Worm (Caenorhabditis elegans): ENCODE results near the gene F48C5.2.

Gene F48C5.2

ce11 chrX:11472953-11473671 is 19.0 kb upstream of the F48C5.2 start (continued):
- TF ChIP-seq elt-4 (tag; optimal IDR thresholded peaks at IDR 0.05) = peak; percentile 78
- peak; percentile 71 for TF ChIP-seq nfya-1 (tag; optimal IDR thresholded peaks at IDR 0.05)
- no peak for TF ChIP-seq pat-9 (tag; optimal IDR thresholded peaks at IDR 0.05)
- TF ChIP-seq ceh-34 (tag; optimal IDR thresholded peaks at IDR 0.05) = peak; percentile 45
- TF ChIP-seq ceh-19 (GFP tag; optimal IDR thresholded peaks at IDR 0.05) = peak; percentile 79
- TF ChIP-seq tbx-2 (tag; optimal IDR thresholded peaks at IDR 0.05) = peak; percentile 65
- TF ChIP-seq ceh-6 (GFP tag; optimal IDR thresholded peaks at IDR 0.05) = no peak
- TF ChIP-seq hlh-8 (tag; optimal IDR thresholded peaks at IDR 0.05) = no peak
- TF ChIP-seq sdc-2 (tag; optimal IDR thresholded peaks at IDR 0.05) = no peak
- TF ChIP-seq madf-2 (tag; optimal IDR thresholded peaks at IDR 0.05) = no peak
- TF ChIP-seq hlh-15 (tag; optimal IDR thresholded peaks at IDR 0.05) = no peak
- TF ChIP-seq npax-4 (tag; optimal IDR thresholded peaks at IDR 0.05) = no peak
- no peak for TF ChIP-seq unc-86 (tag; optimal IDR thresholded peaks at IDR 0.05)
- TF ChIP-seq ahr-1 (tag; optimal IDR thresholded peaks at IDR 0.05) = no peak
- no peak for TF ChIP-seq fkh-6 (tag; optimal IDR thresholded peaks at IDR 0.05)
- no peak for TF ChIP-seq lim-6 (tag; optimal IDR thresholded peaks at IDR 0.05)
- no peak for TF ChIP-seq sox-4 (tag; optimal IDR thresholded peaks at IDR 0.05)
- no peak for TF ChIP-seq pha-2 (tag; optimal IDR thresholded peaks at IDR 0.05)
- TF ChIP-seq ceh-9 (tag; optimal IDR thresholded peaks at IDR 0.05) = no peak
- no peak for TF ChIP-seq ztf-16 (tag; optimal IDR thresholded peaks at IDR 0.05)
- TF ChIP-seq ceh-48 (tag; optimal IDR thresholded peaks at IDR 0.05) = no peak
- peak; percentile 20 for TF ChIP-seq hlh-6 (tag; optimal IDR thresholded peaks at IDR 0.05)
- TF ChIP-seq odd-2 (tag; optimal IDR thresholded peaks at IDR 0.05) = no peak
- TF ChIP-seq C08G9.2 (tag; optimal IDR thresholded peaks at IDR 0.05) = peak; percentile 22

ce11 chrX:11472407-11472806 is 18.3 kb upstream of the F48C5.2 start:
- TF ChIP-seq fkh-6 (tag; optimal IDR thresholded peaks at IDR 0.05) (no peak), sdc-2 (tag; optimal IDR thresholded peaks at IDR 0.05) (peak; percentile 91)

DNA sequence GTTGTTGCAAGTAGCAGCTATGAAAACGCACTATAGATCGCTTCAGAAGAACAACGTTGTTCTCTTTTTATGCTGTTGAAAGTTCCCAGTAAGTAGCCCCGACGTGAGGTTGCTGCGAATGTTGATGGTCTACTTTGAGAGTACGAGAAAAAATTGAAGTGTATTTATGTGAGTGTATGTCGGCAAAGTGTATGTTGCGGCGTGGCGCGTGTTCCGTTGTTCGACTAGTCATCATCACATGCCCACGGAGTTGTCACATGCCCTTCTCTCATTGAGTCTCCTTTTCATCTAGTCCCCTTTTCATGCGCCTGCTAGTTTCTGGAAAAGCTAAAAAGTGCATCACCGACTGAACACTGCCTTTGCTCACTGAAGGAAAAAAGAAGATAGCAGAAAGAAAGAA is 17.8 kb upstream of the F48C5.2 start:
- TF ChIP-seq hlh-30 (tag; optimal IDR thresholded peaks at IDR 0.05; ENCODE audit: insufficient read depth) (peak; percentile 64), syd-9 (tag; optimal IDR thresholded peaks at IDR 0.05) (no peak)

- no peak for TF ChIP-seq ets-4 (tag; optimal IDR thresholded peaks at IDR 0.05)
- no peak for TF ChIP-seq sox-2 (GFP tag; IDR thresholded peaks at IDR 0.05)
- TF ChIP-seq tbx-7 (tag; optimal IDR thresholded peaks at IDR 0.05) = no peak
- TF ChIP-seq ttx-3 (tag; optimal IDR thresholded peaks at IDR 0.05) = no peak
- TF ChIP-seq hlh-6 (tag; optimal IDR thresholded peaks at IDR 0.05) = no peak
- TF ChIP-seq nhr-232 (tag; optimal IDR thresholded peaks at IDR 0.05) = no peak
- no peak for TF ChIP-seq ztf-16 (tag; optimal IDR thresholded peaks at IDR 0.05)
- TF ChIP-seq hlh-8 (tag; optimal IDR thresholded peaks at IDR 0.05) = no peak
- TF ChIP-seq ceh-30 (tag; optimal IDR thresholded peaks at IDR 0.05) = no peak
- TF ChIP-seq hlh-15 (tag; optimal IDR thresholded peaks at IDR 0.05) = no peak
These were observed 17.3 kb upstream of the F48C5.2 start for ce11 chrX:11471409-11471808.

DNA sequence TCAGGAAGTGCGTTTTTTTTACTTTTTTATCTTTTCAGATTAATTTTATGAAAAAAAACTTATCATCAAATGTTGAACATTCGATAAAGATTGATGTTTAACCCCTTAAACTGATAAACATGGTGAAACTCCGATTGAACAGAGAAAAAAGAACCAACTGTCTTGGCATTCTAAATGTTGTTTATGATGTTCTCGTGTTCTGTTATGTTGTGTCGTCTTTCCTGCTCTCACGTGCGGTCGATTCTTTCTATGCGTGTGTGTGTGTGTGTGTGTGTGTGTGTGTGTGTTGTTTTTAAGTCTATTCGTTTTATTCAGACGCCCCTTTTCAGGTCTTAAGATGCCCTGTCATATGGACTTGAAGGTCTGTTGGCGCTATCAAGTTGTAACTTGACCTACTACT is 15.5 kb upstream of the F48C5.2 start:
- no peak for TF ChIP-seq ceh-2 (tag; optimal IDR thresholded peaks at IDR 0.05)
- no peak for TF ChIP-seq tbx-2 (tag; optimal IDR thresholded peaks at IDR 0.05)
- no peak for TF ChIP-seq zip-5 (tag; optimal IDR thresholded peaks at IDR 0.05)
- no peak for TF ChIP-seq madf-2 (tag; optimal IDR thresholded peaks at IDR 0.05)
- TF ChIP-seq ceh-24 (tag; optimal IDR thresholded peaks at IDR 0.05) = no peak
- no peak for TF ChIP-seq unc-55 (GFP tag; optimal IDR thresholded peaks at IDR 0.05)
- no peak for TF ChIP-seq nhr-232 (tag; optimal IDR thresholded peaks at IDR 0.05)
- no peak for TF ChIP-seq ttx-3 (tag; optimal IDR thresholded peaks at IDR 0.05)
- no peak for TF ChIP-seq hlh-15 (tag; optimal IDR thresholded peaks at IDR 0.05)
- no peak for TF ChIP-seq hlh-6 (tag; optimal IDR thresholded peaks at IDR 0.05)
- TF ChIP-seq nfya-1 (tag; optimal IDR thresholded peaks at IDR 0.05) = no peak
- TF ChIP-seq rnt-1 (tag; optimal IDR thresholded peaks at IDR 0.05) = no peak
- no peak for TF ChIP-seq ceh-18 (tag; optimal IDR thresholded peaks at IDR 0.05)
- TF ChIP-seq sdc-2 (tag; optimal IDR thresholded peaks at IDR 0.05) = no peak
- no peak for TF ChIP-seq pax-1 (tag; optimal IDR thresholded peaks at IDR 0.05)
- TF ChIP-seq unc-42 (tag; optimal IDR thresholded peaks at IDR 0.05) = no peak
- no peak for TF ChIP-seq syd-9 (tag; optimal IDR thresholded peaks at IDR 0.05)
- TF ChIP-seq Y22D7AL.16 (tag; optimal IDR thresholded peaks at IDR 0.05) = no peak
- TF ChIP-seq hlh-30 (tag; optimal IDR thresholded peaks at IDR 0.05; ENCODE audit: insufficient read depth) = no peak

Measured in whole organism, late embryonic.